Fruit fly (Drosophila melanogaster): ENCODE measurements around the gene Ptip.

- TF ChIP-seq Myc (optimal IDR thresholded peaks at IDR 0.05) (no peak), psq (optimal IDR thresholded peaks at IDR 0.05) (no peak), insv (optimal IDR thresholded peaks at IDR 0.05) (no peak)
Measured at dm6 chr3L:14056816-14057215, 27.9 kb upstream of the Ptip start.
